Fruit fly (Drosophila melanogaster): ENCODE data around the gene CG34367.

CG34367 gene

dm6 chr2L:10364229-10364628 is 10.5 kb upstream of the CG34367 start, which contains the start of gene lft (continued):
- TF ChIP-seq lbe (GFP tag; optimal IDR thresholded peaks at IDR 0.05) = no peak
- TF ChIP-seq CG1602 (GFP tag; optimal IDR thresholded peaks at IDR 0.05) = no peak
- no peak for TF ChIP-seq CG10431 (GFP tag; optimal IDR thresholded peaks at IDR 0.05)
- no peak for TF ChIP-seq NC2α (GFP tag; optimal IDR thresholded peaks at IDR 0.05)
- no peak for TF ChIP-seq lab (GFP tag; optimal IDR thresholded peaks at IDR 0.05)
- peak; percentile 5 for TF ChIP-seq CG15514 (GFP tag; optimal IDR thresholded peaks at IDR 0.05)
- no peak for TF ChIP-seq cg (GFP tag; optimal IDR thresholded peaks at IDR 0.05)
- no peak for TF ChIP-seq nau (GFP tag; optimal IDR thresholded peaks at IDR 0.05)
- TF ChIP-seq CG6791 (GFP tag; IDR thresholded peaks at IDR 0.05; ENCODE audit: partially characterized antibody) = no peak
- 0 out of 2 replicates have a peak, but pooled peaks have one; percentile 30 for TF ChIP-seq MBD-R2 (GFP tag; IDR thresholded peaks at IDR 0.05)
- no peak for TF ChIP-seq CG3163 (GFP tag; optimal IDR thresholded peaks at IDR 0.05)
- no peak for TF ChIP-seq Chrac-16 (GFP tag; optimal IDR thresholded peaks at IDR 0.05)
- TF ChIP-seq CG2202 (tag; optimal IDR thresholded peaks at IDR 0.05) = no peak
- TF ChIP-seq unc-4 (GFP tag; IDR thresholded peaks at IDR 0.05; ENCODE audit: partially characterized antibody) = no peak
- TF ChIP-seq CG17328 (GFP tag; IDR thresholded peaks at IDR 0.05) = no peak
- no peak for TF ChIP-seq CG1233 (GFP tag; optimal IDR thresholded peaks at IDR 0.05)
- peak; percentile 52 for TF ChIP-seq MESR4 (GFP tag; optimal IDR thresholded peaks at IDR 0.05)
- TF ChIP-seq CG18619 (GFP tag; optimal IDR thresholded peaks at IDR 0.05) = no peak
- no peak for TF ChIP-seq pho (GFP tag; optimal IDR thresholded peaks at IDR 0.05)
- TF ChIP-seq CG14014 (GFP tag; IDR thresholded peaks at IDR 0.05) = no peak
- no peak for TF ChIP-seq CG9932 (GFP tag; IDR thresholded peaks at IDR 0.05)
- TF ChIP-seq CG9797 (GFP tag; optimal IDR thresholded peaks at IDR 0.05) = peak; percentile 2
- TF ChIP-seq nerfin-1 (tag; optimal IDR thresholded peaks at IDR 0.05) = no peak
- TF ChIP-seq pzg (GFP tag; optimal IDR thresholded peaks at IDR 0.05) = peak; percentile 24
- no peak for TF ChIP-seq stc (GFP tag; IDR thresholded peaks at IDR 0.05)
- peak; percentile 36 for TF ChIP-seq Sry-δ (GFP tag; optimal IDR thresholded peaks at IDR 0.05)
- no peak for TF ChIP-seq CG4854 (GFP tag; optimal IDR thresholded peaks at IDR 0.05)
- no peak for TF ChIP-seq Dip3 (GFP tag; optimal IDR thresholded peaks at IDR 0.05)
- TF ChIP-seq nmo (GFP tag; optimal IDR thresholded peaks at IDR 0.05) = no peak
- TF ChIP-seq klu (GFP tag; IDR thresholded peaks at IDR 0.05) = no peak
- peak; percentile 73 for TF ChIP-seq Med (GFP tag)
- peak; percentile 30 for TF ChIP-seq sens (GFP tag)
- 0 out of 3 replicates have a peak, but pooled peaks have one; percentile 24 for TF ChIP-seq ci (GFP tag; IDR thresholded peaks at IDR 0.05)
- no peak for TF ChIP-seq crc (GFP tag; optimal IDR thresholded peaks at IDR 0.05)
- no peak for TF ChIP-seq Usf (GFP tag; optimal IDR thresholded peaks at IDR 0.05)
- no peak for TF ChIP-seq jing (GFP tag; optimal IDR thresholded peaks at IDR 0.05)
- peak; percentile 3 for TF ChIP-seq Nf-YC (tag; optimal IDR thresholded peaks at IDR 0.05)
- no peak for TF ChIP-seq Mad (GFP tag; optimal IDR thresholded peaks at IDR 0.05)
- TF ChIP-seq CoRest (tag; optimal IDR thresholded peaks at IDR 0.05) = peak; percentile 8
- peak; percentile 32 for TF ChIP-seq YL-1 (GFP tag; optimal IDR thresholded peaks at IDR 0.05)
- TF ChIP-seq grau (tag; optimal IDR thresholded peaks at IDR 0.05) = no peak
- peak; percentile 55; the same call in 2 of the 3 replicates for TF ChIP-seq row (GFP tag; IDR thresholded peaks at IDR 0.05)
- TF ChIP-seq chinmo (GFP tag; IDR thresholded peaks at IDR 0.05; ENCODE audit: partially characterized antibody) = no peak
- no peak for TF ChIP-seq twi (tag; optimal IDR thresholded peaks at IDR 0.05)
- peak; percentile 48 for TF ChIP-seq gfzf (GFP tag; optimal IDR thresholded peaks at IDR 0.05)
- no peak for TF ChIP-seq CG8944 (GFP tag; optimal IDR thresholded peaks at IDR 0.05)
- no peak for TF ChIP-seq mirr (GFP tag; optimal IDR thresholded peaks at IDR 0.05)
- no peak for TF ChIP-seq TFAM (GFP tag; optimal IDR thresholded peaks at IDR 0.05)
- TF ChIP-seq Sin3A (optimal IDR thresholded peaks at IDR 0.05) = no peak
- TF ChIP-seq BtbVII (GFP tag; optimal IDR thresholded peaks at IDR 0.05) = no peak
- peak; percentile 31 for TF ChIP-seq CG8924 (tag; optimal IDR thresholded peaks at IDR 0.05)
- TF ChIP-seq her (GFP tag; optimal IDR thresholded peaks at IDR 0.05) = no peak

All from whole organism, embryonic.